Fruit fly (Drosophila melanogaster): ENCODE data around the gene GluRIIB.
A peak's percentile ranks its signal among the peaks of the same experiment; 100 is the strongest.

GluRIIB gene

DNA sequence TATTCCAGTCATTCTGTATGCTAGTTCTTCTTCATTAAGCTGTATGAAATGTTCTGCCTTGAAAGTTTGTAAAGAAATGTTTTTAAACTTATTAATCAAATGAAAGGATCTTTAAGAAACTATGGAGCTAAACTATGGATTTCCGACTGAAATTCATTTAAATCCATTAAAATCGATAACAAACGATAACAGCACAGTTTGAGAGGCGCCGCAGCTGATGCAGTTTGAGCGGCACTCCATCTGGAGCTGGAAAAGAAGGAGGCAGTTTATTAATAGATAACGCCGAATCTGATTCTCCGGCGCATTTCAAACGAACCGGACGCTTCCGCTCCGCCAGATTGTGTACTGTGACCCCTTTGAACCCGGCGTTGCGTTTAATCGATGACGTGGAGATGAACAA, 31.3 kb upstream of the GluRIIB start, which contains the start of gene CG31915 (continued):
- TF ChIP-seq ssp (GFP tag; IDR thresholded peaks at IDR 0.05) = no peak
- TF ChIP-seq CG10654 (GFP tag; optimal IDR thresholded peaks at IDR 0.05) = no peak
- no peak for TF ChIP-seq CG6272 (GFP tag; IDR thresholded peaks at IDR 0.05)
- TF ChIP-seq CG11560 (tag; IDR thresholded peaks at IDR 0.05) = no peak
- no peak for TF ChIP-seq CG12071 (GFP tag; optimal IDR thresholded peaks at IDR 0.05)
- no peak for TF ChIP-seq GATAe (GFP tag; conservative IDR thresholded peaks at IDR 0.05)
- TF ChIP-seq Dp (GFP tag; optimal IDR thresholded peaks at IDR 0.05) = peak; percentile 87
- TF ChIP-seq inv (GFP tag; IDR thresholded peaks at IDR 0.05; ENCODE audit: partially characterized antibody) = peak; percentile 41
- no peak for TF ChIP-seq Stat92E (GFP tag; optimal IDR thresholded peaks at IDR 0.05)
- no peak for TF ChIP-seq ase (GFP tag; IDR thresholded peaks at IDR 0.05)
- TF ChIP-seq eve (GFP tag; optimal IDR thresholded peaks at IDR 0.05) = no peak
- TF ChIP-seq ato (GFP tag; IDR thresholded peaks at IDR 0.05; ENCODE audit: partially characterized antibody) = peak; percentile 84
- no peak for TF ChIP-seq Nf-YA (GFP tag; IDR thresholded peaks at IDR 0.05)
- no peak for TF ChIP-seq z (GFP tag; IDR thresholded peaks at IDR 0.05)
- TF ChIP-seq CG10209 (GFP tag; optimal IDR thresholded peaks at IDR 0.05) = no peak
- TF ChIP-seq CG9215 (GFP tag; IDR thresholded peaks at IDR 0.05) = no peak
- no peak for TF ChIP-seq tll (GFP tag; optimal IDR thresholded peaks at IDR 0.05)
- TF ChIP-seq Lpt (GFP tag; optimal IDR thresholded peaks at IDR 0.05) = no peak
- peak; percentile 8 for TF ChIP-seq twi (tag; optimal IDR thresholded peaks at IDR 0.05)
- no peak for TF ChIP-seq CG32532 (GFP tag; IDR thresholded peaks at IDR 0.05)
- peak; percentile 66 for TF ChIP-seq CG13287 (GFP tag; IDR thresholded peaks at IDR 0.05; ENCODE audit: partially characterized antibody)
- TF ChIP-seq BEAF-32 (GFP tag; optimal IDR thresholded peaks at IDR 0.05) = peak; percentile 8
- TF ChIP-seq CG4617 (GFP tag; optimal IDR thresholded peaks at IDR 0.05; ENCODE audit: borderline replicate concordance) = no peak
- TF ChIP-seq CG7928 (GFP tag; optimal IDR thresholded peaks at IDR 0.05) = no peak
- no peak for TF ChIP-seq CG43689 (GFP tag; IDR thresholded peaks at IDR 0.05)
- no peak for TF ChIP-seq her (GFP tag; optimal IDR thresholded peaks at IDR 0.05)
- no peak for TF ChIP-seq Hmr (GFP tag; optimal IDR thresholded peaks at IDR 0.05)
- no peak for TF ChIP-seq Awh (GFP tag; IDR thresholded peaks at IDR 0.05)
- TF ChIP-seq en (GFP tag; optimal IDR thresholded peaks at IDR 0.05) = no peak
- no peak for TF ChIP-seq CG1603 (tag; optimal IDR thresholded peaks at IDR 0.05)
- no peak for TF ChIP-seq chif (GFP tag; optimal IDR thresholded peaks at IDR 0.05)
- TF ChIP-seq pnt (GFP tag; optimal IDR thresholded peaks at IDR 0.05) = no peak
- TF ChIP-seq kni (GFP tag; optimal IDR thresholded peaks at IDR 0.05) = no peak
- 0 out of 2 replicates have a peak, but pooled peaks have one; percentile 39 for TF ChIP-seq sna (GFP tag; IDR thresholded peaks at IDR 0.05; ENCODE audit: partially characterized antibody)
- TF ChIP-seq chn (GFP tag; optimal IDR thresholded peaks at IDR 0.05) = no peak
- TF ChIP-seq CHES-1-like (GFP tag; optimal IDR thresholded peaks at IDR 0.05) = no peak
- no peak for TF ChIP-seq CG18764 (GFP tag; optimal IDR thresholded peaks at IDR 0.05)
- no peak for TF ChIP-seq CG15073 (GFP tag; optimal IDR thresholded peaks at IDR 0.05)
- TF ChIP-seq tio (GFP tag; optimal IDR thresholded peaks at IDR 0.05) = no peak
- no peak for TF ChIP-seq Mes4 (GFP tag; optimal IDR thresholded peaks at IDR 0.05)
- no peak for TF ChIP-seq ap (GFP tag; IDR thresholded peaks at IDR 0.05)
- TF ChIP-seq NK7.1 (GFP tag; optimal IDR thresholded peaks at IDR 0.05) = no peak
- TF ChIP-seq TFAM (GFP tag; optimal IDR thresholded peaks at IDR 0.05) = no peak
- no peak for TF ChIP-seq CG10462 (GFP tag; optimal IDR thresholded peaks at IDR 0.05)
- no peak for TF ChIP-seq grau (tag; optimal IDR thresholded peaks at IDR 0.05)
- TF ChIP-seq C15 (GFP tag; IDR thresholded peaks at IDR 0.05) = no peak
- no peak for TF ChIP-seq CG13424 (tag; optimal IDR thresholded peaks at IDR 0.05)
- TF ChIP-seq Oaz (GFP tag; IDR thresholded peaks at IDR 0.05) = no peak
- no peak for TF ChIP-seq klu (GFP tag; IDR thresholded peaks at IDR 0.05)
- TF ChIP-seq Doc3 (GFP tag; IDR thresholded peaks at IDR 0.05; ENCODE audit: partially characterized antibody) = peak; percentile 53; the same call in 2 of the 3 replicates
- TF ChIP-seq Poxn (GFP tag; IDR thresholded peaks at IDR 0.05) = no peak
- no peak for TF ChIP-seq HLH54F (GFP tag; optimal IDR thresholded peaks at IDR 0.05)

Measured in whole organism, embryonic.